Worm (Caenorhabditis elegans) whole organism, L4/young adult: ENCODE results near the gene col-187.

Experiments
- dao-5 ChIP-seq: sonication (generic microtip); optimal IDR thresholded peaks from 2 replicates; lab custom pipeline; 2016; ENCODE audit warnings: missing genotype, missing genetic modification characterization, moderate library complexity, missing compliant biosample characterization
- him-1 ChIP-seq: sonication (generic microtip); optimal IDR thresholded peaks from 2 replicates; lab custom pipeline; 2016; ENCODE audit warnings: missing genotype, missing genetic modification reagents, missing genetic modification characterization, missing compliant biosample characterization

DNA sequence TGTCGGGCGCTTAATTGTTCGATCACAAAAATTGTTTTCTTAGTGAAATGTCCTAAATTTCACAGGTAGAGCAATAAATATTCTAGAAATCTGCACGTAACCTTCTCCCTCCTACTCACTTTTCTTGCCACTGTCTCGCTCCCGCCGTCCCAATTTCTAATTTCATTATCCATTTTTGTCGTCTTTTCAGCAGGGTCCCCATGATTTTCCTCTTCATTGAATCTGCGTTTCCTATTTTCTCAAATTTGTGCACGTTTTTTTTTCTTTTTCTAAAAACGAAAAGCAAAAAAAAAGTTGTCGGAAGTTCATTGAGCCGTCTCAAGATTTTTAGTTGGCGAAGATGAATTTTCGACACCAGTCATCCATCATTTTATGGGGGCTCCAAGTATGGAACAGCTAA lies 26.3 kb upstream of the col-187 start:
- TF ChIP-seq him-1 (tag; lab: Kevin White, UChicago) (no peak), dao-5 (tag; lab: Kevin White, UChicago) (no peak)
